Worm (Caenorhabditis elegans) whole organism, young adult: ENCODE data around the gene hira-1.

Experiments
- ama-1 ChIP-seq, 3 experiments: fragments of 150-350 bp in 1 of 3; sonication (generic microtip) in 2 of 3; optimal IDR thresholded peaks; 2 replicates each; lab custom pipeline; 2014 to 2018; ENCODE audit warnings: missing biosample characterization in 2 of 3, missing genetic modification characterization in 2 of 3, missing genetic modification reagents in 2 of 3
- mxl-1 ChIP-seq: sonication (generic microtip); optimal IDR thresholded peaks from 2 replicates; lab custom pipeline; 2016; ENCODE audit warnings: missing genetic modification characterization, missing compliant biosample characterization
- snpc-4 ChIP-seq, 5 experiments: fragments of 150-350 bp in 1 of 5; sonication (generic microtip) in 4 of 5; optimal IDR thresholded peaks; 2 replicates each; lab custom pipeline; 2014 to 2018; ENCODE audit warnings: missing genetic modification characterization in 5 of 5, missing biosample characterization in 3 of 5, antibody characterized with exemption in 2 of 5, mild to moderate bottlenecking in 2 of 5, missing compliant biosample characterization in 2 of 5, missing genotype in 2 of 5, moderate library complexity in 2 of 5, missing genetic modification reagents in 1 of 5
- tbp1 ChIP-seq: fragments of 200-800 bp; sonication (Bioruptor generic); optimal IDR thresholded peaks from 2 replicates; lab custom pipeline; 2018; ENCODE audit warnings: mild to moderate bottlenecking, missing genetic modification characterization, missing compliant biosample characterization
- unc-62 ChIP-seq: fragments of 150-350 bp; optimal IDR thresholded peaks from 2 replicates; lab custom pipeline; 2014; ENCODE audit warnings: missing biosample characterization, missing genetic modification reagents, missing genetic modification characterization
- ztf-6 ChIP-seq: fragments of 200-800 bp; sonication (Bioruptor generic); IDR thresholded peaks from 2 replicates; pipeline ENCODE4 v1.3.6; 2022; ENCODE audit warnings: missing genetic modification reagents, missing genetic modification characterization, missing compliant biosample characterization

- no peak for TF ChIP-seq unc-62 (GFP tag; lab: Kevin White, UChicago)
- no peak for TF ChIP-seq snpc-4 (GFP tag; optimal IDR thresholded peaks at IDR 0.05; lab: Kevin White, UChicago)
- peak; percentile 24 to 75 (median 40) for TF ChIP-seq snpc-4 (tag; optimal IDR thresholded peaks at IDR 0.05; lab: Kevin White, UChicago)
- peak; percentile 61 for TF ChIP-seq tbp1 (GFP tag; lab: Kevin White, UChicago)
- TF ChIP-seq ama-1 (optimal IDR thresholded peaks at IDR 0.05; lab: Kevin White, UChicago): no peak
- no peak for TF ChIP-seq ama-1 (GFP tag; optimal IDR thresholded peaks at IDR 0.05; lab: Kevin White, UChicago)
- no peak for TF ChIP-seq mxl-1 (tag; lab: Kevin White, UChicago)
- no peak for TF ChIP-seq ztf-6
These were observed 37.0 kb downstream of the hira-1 start, which contains the start of the genes C34E10.12, C34E10.10 and atp-2 for ce11 chrIII:5227831-5228467.
